Fruit fly (Drosophila melanogaster): ENCODE results near the gene CG34355.

CG34355 gene

dm6 chr3R:23887096-23887421 lies 83.4 kb downstream of the CG34355 start (continued):
- TF ChIP-seq CG3995 (GFP tag; optimal IDR thresholded peaks at IDR 0.05) (no peak), Scr (GFP tag; IDR thresholded peaks at IDR 0.05; ENCODE audit: partially characterized antibody) (no peak), CG3281 (GFP tag; optimal IDR thresholded peaks at IDR 0.05) (peak; percentile 72), HLH4C (GFP tag; IDR thresholded peaks at IDR 0.05; ENCODE audit: partially characterized antibody) (no peak), zen (tag; optimal IDR thresholded peaks at IDR 0.05) (peak; percentile 94), CG13775 (GFP tag; optimal IDR thresholded peaks at IDR 0.05) (peak; percentile 88), z (GFP tag; IDR thresholded peaks at IDR 0.05) (peak; percentile 70), CG18011 (GFP tag; optimal IDR thresholded peaks at IDR 0.05) (peak; percentile 40), onecut (GFP tag; IDR thresholded peaks at IDR 0.05) (peak; percentile 91), CG7357 (GFP tag; IDR thresholded peaks at IDR 0.05) (peak; percentile 83), Rx (GFP tag; IDR thresholded peaks at IDR 0.05) (peak; percentile 85), HHEX (GFP tag; optimal IDR thresholded peaks at IDR 0.05) (peak; percentile 81), CG6175 (GFP tag; IDR thresholded peaks at IDR 0.05) (peak; percentile 58; the same call in 1 of the 3 replicates), gt (GFP tag; IDR thresholded peaks at IDR 0.05) (peak; percentile 82), stwl (tag; optimal IDR thresholded peaks at IDR 0.05) (peak; percentile 69), CG6654 (GFP tag; optimal IDR thresholded peaks at IDR 0.05) (peak; percentile 78), CG4707 (GFP tag; optimal IDR thresholded peaks at IDR 0.05) (peak; percentile 86), psq (GFP tag; optimal IDR thresholded peaks at IDR 0.05) (peak; percentile 84), fu2 (GFP tag; optimal IDR thresholded peaks at IDR 0.05) (no peak), nom (GFP tag; optimal IDR thresholded peaks at IDR 0.05) (peak; percentile 85), CG4360 (GFP tag; IDR thresholded peaks at IDR 0.05) (no peak), Hmx (GFP tag; optimal IDR thresholded peaks at IDR 0.05) (no peak), pros (GFP tag; optimal IDR thresholded peaks at IDR 0.05) (no peak), tll (GFP tag; optimal IDR thresholded peaks at IDR 0.05) (peak in 1 of 2 experiments; percentile 58), CG43689 (GFP tag; IDR thresholded peaks at IDR 0.05) (0 out of 2 replicates have a peak, but pooled peaks have one; percentile 41), Atf-2 (GFP tag; optimal IDR thresholded peaks at IDR 0.05) (peak; percentile 35), CG10565 (GFP tag; optimal IDR thresholded peaks at IDR 0.05) (peak; percentile 76), CG6813 (GFP tag; optimal IDR thresholded peaks at IDR 0.05) (peak; percentile 86), wek (GFP tag; optimal IDR thresholded peaks at IDR 0.05) (peak; percentile 13), CG8924 (tag; optimal IDR thresholded peaks at IDR 0.05) (peak; percentile 96), Trl (optimal IDR thresholded peaks at IDR 0.05) (no peak), Trl (GFP tag; optimal IDR thresholded peaks at IDR 0.05) (peak; percentile 33), CG17802 (tag; optimal IDR thresholded peaks at IDR 0.05) (peak; percentile 82), CG16813 (GFP tag; IDR thresholded peaks at IDR 0.05; ENCODE audit: partially characterized antibody) (no peak), nmo (GFP tag; optimal IDR thresholded peaks at IDR 0.05) (peak; percentile 98), bowl (GFP tag; IDR thresholded peaks at IDR 0.05) (peak; percentile 82), Ptx1 (GFP tag; IDR thresholded peaks at IDR 0.05) (peak; percentile 93), Sox102F (GFP tag; optimal IDR thresholded peaks at IDR 0.05) (peak; percentile 96), Awh (GFP tag; IDR thresholded peaks at IDR 0.05) (peak; percentile 96), CG7928 (GFP tag; optimal IDR thresholded peaks at IDR 0.05) (peak; percentile 15), CG7839 (tag; optimal IDR thresholded peaks at IDR 0.05) (peak; percentile 95), CG10959 (GFP tag; IDR thresholded peaks at IDR 0.05) (peak; percentile 97), kay (GFP tag; optimal IDR thresholded peaks at IDR 0.05) (peak; percentile 76), Med (GFP tag) (peak; percentile 74), CG14860 (GFP tag; IDR thresholded peaks at IDR 0.05; ENCODE audit: partially characterized antibody) (no peak), CG12104 (GFP tag; optimal IDR thresholded peaks at IDR 0.05) (peak; percentile 88), CG6765 (GFP tag; optimal IDR thresholded peaks at IDR 0.05) (peak; percentile 35), Dfd (GFP tag; optimal IDR thresholded peaks at IDR 0.05) (no peak), NC2β (GFP tag; optimal IDR thresholded peaks at IDR 0.05) (peak; percentile 51), CG9932 (GFP tag; IDR thresholded peaks at IDR 0.05) (peak; percentile 68), kni (GFP tag; optimal IDR thresholded peaks at IDR 0.05) (no peak)

Data from whole organism, embryonic.